Fruit fly (Drosophila melanogaster) whole organism, embryonic: ENCODE data around the gene dsf.
A peak's percentile ranks its signal among the peaks of the same experiment; 100 is the strongest.

Experiments used
- Abd-B ChIP-seq: fragments of 200-800 bp; sonication (Bioruptor generic); optimal IDR thresholded peaks from 2 replicates; lab custom pipeline; 2018; ENCODE audit warnings: missing biosample characterization, mild to moderate bottlenecking, missing genetic modification characterization, moderate library complexity
- CG10543 ChIP-seq: fragments of 200-800 bp; sonication (Bioruptor generic); optimal IDR thresholded peaks from 3 replicates; lab custom pipeline; 2017; ENCODE audit warnings: missing biosample characterization, mild to moderate bottlenecking, missing genetic modification characterization, moderate library complexity
- CG11093 ChIP-seq: fragments of 200-800 bp; sonication (Bioruptor generic); IDR thresholded peaks from 3 replicates; pipeline ENCODE4 v1.3.6; 2022; ENCODE audit warnings: missing biosample characterization, missing genetic modification characterization
- CG11456 ChIP-seq: fragments of 200-800 bp; sonication (Bioruptor generic); IDR thresholded peaks from 3 replicates; pipeline ENCODE4 v1.3.6; 2022; ENCODE audit warnings: missing biosample characterization, missing genetic modification characterization
- CG11695 ChIP-seq: fragments of 200-800 bp; sonication (Bioruptor generic); IDR thresholded peaks from 3 replicates; pipeline ENCODE4 v1.3.6; 2022; ENCODE audit warnings: missing biosample characterization, missing genetic modification characterization
- CG14860 ChIP-seq: fragments of 200-800 bp; sonication (Bioruptor generic); IDR thresholded peaks from 3 replicates; pipeline ENCODE4 v1.3.6; 2022; ENCODE audit warnings: missing biosample characterization, missing genetic modification characterization; ENCODE audit not compliant: partially characterized antibody
- CG15514 ChIP-seq: fragments of 200-800 bp; sonication (Bioruptor generic); optimal IDR thresholded peaks from 3 replicates; lab custom pipeline; 2017; ENCODE audit warnings: missing biosample characterization, missing genetic modification characterization, mild to moderate bottlenecking, moderate library complexity, missing genetic modification reagents
- CG16813 ChIP-seq: fragments of 200-800 bp; sonication (Bioruptor generic); IDR thresholded peaks from 3 replicates; pipeline ENCODE4 v1.3.6; 2022; ENCODE audit warnings: missing biosample characterization, missing genetic modification characterization; ENCODE audit not compliant: partially characterized antibody
- CG16863 ChIP-seq: fragments of 200-800 bp; sonication (Bioruptor generic); optimal IDR thresholded peaks from 3 replicates; lab custom pipeline; 2016; ENCODE audit warnings: missing biosample characterization, missing genetic modification characterization
- CG1832 ChIP-seq: fragments of 200-800 bp; sonication (Bioruptor generic); optimal IDR thresholded peaks from 2 replicates; lab custom pipeline; 2017; ENCODE audit warnings: missing biosample characterization, mild to moderate bottlenecking, missing genetic modification characterization, inconsistent platforms
- CG2202 ChIP-seq: fragments of 200-800 bp; sonication (Bioruptor generic); optimal IDR thresholded peaks from 2 replicates; lab custom pipeline; 2018; ENCODE audit warnings: missing biosample characterization, mild to moderate bottlenecking, missing genetic modification characterization
- CG33213 ChIP-seq: fragments of 200-800 bp; sonication (Bioruptor generic); optimal IDR thresholded peaks from 3 replicates; lab custom pipeline; 2016; ENCODE audit warnings: missing biosample characterization, missing genetic modification characterization
- CG3407 ChIP-seq: fragments of 200-800 bp; sonication (Bioruptor generic); optimal IDR thresholded peaks from 2 replicates; lab custom pipeline; 2018; ENCODE audit warnings: missing biosample characterization, mild to moderate bottlenecking, missing genetic modification characterization
- CG34422 ChIP-seq: fragments of 200-800 bp; sonication (Bioruptor generic); IDR thresholded peaks from 3 replicates; pipeline ENCODE4 v1.3.6; 2022; ENCODE audit warnings: missing biosample characterization, missing genetic modification characterization
- CG6654 ChIP-seq: fragments of 200-800 bp; sonication (Bioruptor generic); optimal IDR thresholded peaks from 2 replicates; lab custom pipeline; 2017; ENCODE audit warnings: missing biosample characterization, mild to moderate bottlenecking, missing genetic modification characterization
- CG7963 ChIP-seq: fragments of 200-800 bp; sonication (Bioruptor generic); IDR thresholded peaks from 3 replicates; pipeline ENCODE4 v1.3.6; 2022; ENCODE audit warnings: missing biosample characterization, missing genetic modification characterization; ENCODE audit not compliant: partially characterized antibody
- CG8089 ChIP-seq: fragments of 200-800 bp; sonication (Bioruptor generic); optimal IDR thresholded peaks from 3 replicates; lab custom pipeline; 2016; ENCODE audit warnings: missing biosample characterization, missing genetic modification characterization
- CG8281 ChIP-seq: fragments of 200-800 bp; sonication (Bioruptor generic); optimal IDR thresholded peaks from 2 replicates; lab custom pipeline; 2018; ENCODE audit warnings: missing biosample characterization, mild to moderate bottlenecking, missing genetic modification characterization, moderate library complexity
- CG9215 ChIP-seq: fragments of 200-800 bp; sonication (Bioruptor generic); IDR thresholded peaks from 2 replicates; pipeline ENCODE4 v1.3.6; 2022; ENCODE audit warnings: missing biosample characterization, missing genetic modification characterization
- CG9437 ChIP-seq: fragments of 200-800 bp; sonication (Bioruptor generic); optimal IDR thresholded peaks from 2 replicates; lab custom pipeline; 2018; ENCODE audit warnings: missing biosample characterization, mild to moderate bottlenecking, missing genetic modification characterization
- CG9817 ChIP-seq: fragments of 200-800 bp; sonication (Bioruptor generic); optimal IDR thresholded peaks from 2 replicates; lab custom pipeline; 2018; ENCODE audit warnings: missing biosample characterization, mild to moderate bottlenecking, missing genetic modification characterization, moderate library complexity
- Dek ChIP-seq: fragments of 200-800 bp; sonication (Bioruptor generic); optimal IDR thresholded peaks from 3 replicates; lab custom pipeline; 2019; ENCODE audit warnings: missing biosample characterization, mild to moderate bottlenecking, missing genetic modification characterization, moderate library complexity
- Dfd ChIP-seq, 2 experiments: fragments of >200 bp; optimal IDR thresholded peaks; 2 replicates each; lab custom pipeline; 2017; ENCODE audit warnings: missing biosample characterization in 2 of 2, missing genetic modification characterization in 2 of 2
- Hmr ChIP-seq: fragments of 200-800 bp; sonication (Bioruptor generic); optimal IDR thresholded peaks from 3 replicates; lab custom pipeline; 2017; ENCODE audit warnings: mild to moderate bottlenecking, missing biosample characterization, missing genetic modification reagents, missing genetic modification characterization
- MBD-R2 ChIP-seq: fragments of 200-800 bp; sonication (Bioruptor generic); IDR thresholded peaks from 2 replicates; pipeline ENCODE4 v1.3.6; 2022; ENCODE audit warnings: missing biosample characterization, missing genetic modification characterization
- Oaz ChIP-seq: fragments of 200-800 bp; sonication (Bioruptor generic); IDR thresholded peaks from 2 replicates; pipeline ENCODE4 v1.3.6; 2022; ENCODE audit warnings: missing biosample characterization, missing genetic modification characterization
- Ravus ChIP-seq: fragments of 200-800 bp; sonication (Bioruptor generic); IDR thresholded peaks from 2 replicates; pipeline ENCODE4 v1.3.6; 2022; ENCODE audit warnings: missing biosample characterization, missing genetic modification characterization
- Tbp ChIP-seq: fragments of >200 bp; optimal IDR thresholded peaks from 2 replicates; lab custom pipeline; 2018; ENCODE audit warnings: missing biosample characterization, missing genetic modification characterization
- YL-1 ChIP-seq: fragments of 200-800 bp; sonication (Bioruptor generic); optimal IDR thresholded peaks from 3 replicates; lab custom pipeline; 2017; ENCODE audit warnings: missing biosample characterization, mild to moderate bottlenecking, missing genetic modification characterization
- abd-A ChIP-seq: fragments of 200-800 bp; sonication (Bioruptor generic); optimal IDR thresholded peaks from 3 replicates; lab custom pipeline; 2019; ENCODE audit warnings: missing biosample characterization, mild to moderate bottlenecking, missing genetic modification characterization, moderate library complexity
- aop ChIP-seq: fragments of 200-800 bp; sonication (Bioruptor generic); IDR thresholded peaks from 2 replicates; pipeline ENCODE4 v1.3.6; 2022; ENCODE audit warnings: missing biosample characterization, missing genetic modification characterization
- bowl ChIP-seq: fragments of 200-800 bp; sonication (Bioruptor generic); IDR thresholded peaks from 2 replicates; pipeline ENCODE4 v1.3.6; 2022; ENCODE audit warnings: missing biosample characterization, missing genetic modification characterization
- cad ChIP-seq: fragments of >200 bp; optimal IDR thresholded peaks from 2 replicates; lab custom pipeline; 2017; ENCODE audit warnings: missing biosample characterization, missing genetic modification characterization
- crc ChIP-seq: fragments of 200-800 bp; sonication (Bioruptor generic); optimal IDR thresholded peaks from 2 replicates; lab custom pipeline; 2016; ENCODE audit warnings: missing biosample characterization, missing genetic modification characterization
- ftz-f1 ChIP-seq: fragments of 200-800 bp; sonication (Bioruptor generic); optimal IDR thresholded peaks from 2 replicates; lab custom pipeline; 2016; ENCODE audit warnings: missing biosample characterization, missing genetic modification characterization
- gem ChIP-seq: fragments of 200-800 bp; sonication (Bioruptor generic); optimal IDR thresholded peaks from 2 replicates; lab custom pipeline; 2019; ENCODE audit warnings: missing biosample characterization, mild to moderate bottlenecking, missing genetic modification characterization, moderate library complexity
- ind ChIP-seq: fragments of 200-800 bp; sonication (Bioruptor generic); optimal IDR thresholded peaks from 3 replicates; lab custom pipeline; 2016; ENCODE audit warnings: missing biosample characterization, missing genetic modification characterization
- jumu ChIP-seq: fragments of 200-800 bp; sonication (Bioruptor generic); optimal IDR thresholded peaks from 3 replicates; lab custom pipeline; 2016; ENCODE audit warnings: missing biosample characterization, missing genetic modification characterization
- kah ChIP-seq: fragments of 200-800 bp; sonication (Bioruptor generic); optimal IDR thresholded peaks from 2 replicates; lab custom pipeline; 2018; ENCODE audit warnings: missing biosample characterization, mild to moderate bottlenecking, missing genetic modification characterization
- kay ChIP-seq: fragments of 200-800 bp; sonication (Bioruptor generic); optimal IDR thresholded peaks from 2 replicates; lab custom pipeline; 2016; ENCODE audit warnings: missing biosample characterization, missing genetic modification characterization
- lola ChIP-seq, 3 experiments: fragments of >200 bp in 2 of 3; fragments of 200-800 bp in 1 of 3; sonication (Bioruptor generic) in 1 of 3; optimal IDR thresholded peaks; 2 replicates each; lab custom pipeline; 2017 to 2019; ENCODE audit warnings: missing biosample characterization in 3 of 3, missing genetic modification characterization in 3 of 3, mild to moderate bottlenecking in 1 of 3, moderate library complexity in 1 of 3
- pum ChIP-seq: fragments of 200-800 bp; sonication (Bioruptor generic); optimal IDR thresholded peaks from 2 replicates; lab custom pipeline; 2016; ENCODE audit warnings: missing biosample characterization, missing genetic modification characterization
- repo ChIP-seq: fragments of 200-800 bp; sonication (Bioruptor generic); optimal IDR thresholded peaks from 2 replicates; lab custom pipeline; 2016; ENCODE audit warnings: missing biosample characterization, missing genetic modification characterization
- seq ChIP-seq: fragments of 200-800 bp; sonication (Bioruptor generic); IDR thresholded peaks from 2 replicates; pipeline ENCODE4 v1.3.6; 2022; ENCODE audit warnings: missing biosample characterization, missing genetic modification characterization
- unpg ChIP-seq: fragments of 200-800 bp; sonication (Bioruptor generic); optimal IDR thresholded peaks from 3 replicates; lab custom pipeline; 2018; ENCODE audit warnings: missing biosample characterization, mild to moderate bottlenecking, missing genetic modification characterization, moderate library complexity
- vfl ChIP-seq: fragments of 200-800 bp; sonication (Bioruptor generic); optimal IDR thresholded peaks from 2 replicates; lab custom pipeline; 2016; ENCODE audit warnings: missing biosample characterization, missing genetic modification characterization
- vvl ChIP-seq: fragments of 200-800 bp; sonication (Bioruptor generic); IDR thresholded peaks from 2 replicates; pipeline ENCODE4 v1.3.6; 2022; ENCODE audit warnings: missing biosample characterization, missing genetic modification characterization
- zen ChIP-seq: fragments of 200-800 bp; sonication (Bioruptor generic); optimal IDR thresholded peaks from 3 replicates; lab custom pipeline; 2018; ENCODE audit warnings: missing biosample characterization, mild to moderate bottlenecking, missing genetic modification characterization, moderate library complexity

The dsf gene

DNA sequence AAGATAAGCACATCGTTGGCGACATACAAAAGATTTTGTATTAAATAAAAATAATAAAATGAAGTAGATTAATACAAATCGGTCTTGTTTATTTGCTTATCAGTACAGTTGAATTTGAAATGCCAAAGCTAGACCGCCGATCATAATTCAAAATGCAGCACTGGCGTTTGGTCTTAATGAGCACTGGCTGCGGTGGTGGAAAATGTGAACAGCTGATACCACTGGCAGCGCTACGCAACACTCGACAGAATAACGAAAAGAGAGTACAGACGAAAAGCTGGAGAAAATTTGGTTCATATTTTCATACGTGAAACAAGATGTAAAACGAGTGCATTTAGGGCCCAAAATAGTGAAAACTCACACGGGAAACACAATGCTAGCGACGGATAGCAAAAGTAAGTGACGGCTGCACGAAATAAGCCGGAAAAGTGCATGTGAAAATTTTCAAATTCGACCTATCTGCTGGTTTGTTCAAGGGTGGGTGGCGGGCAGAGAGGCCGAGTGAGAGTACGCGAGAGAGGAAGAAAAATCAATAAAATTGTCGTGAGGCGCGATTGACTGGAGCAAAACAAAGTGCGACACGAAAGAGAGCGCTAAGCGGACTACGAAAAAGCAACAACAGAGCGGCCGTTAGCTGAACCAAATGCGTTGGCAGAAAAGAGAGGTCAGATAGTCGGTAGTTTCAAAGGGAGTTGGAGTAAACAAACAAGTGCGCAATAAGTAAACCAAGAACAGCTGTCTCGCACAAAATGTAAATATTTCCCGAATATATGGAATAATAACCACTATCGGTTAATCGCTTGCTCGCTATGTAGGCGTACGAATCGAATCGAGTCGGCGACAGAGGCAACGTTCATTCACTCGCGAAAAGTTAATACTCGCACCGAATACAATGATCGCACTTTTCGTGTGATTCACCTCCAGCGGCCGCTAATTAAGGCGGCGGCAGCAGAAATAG, 18.6 kb upstream of the dsf start, which contains the start of gene bchs (continued):
- TF ChIP-seq vvl (GFP tag; lab: Robert Waterston, UW) (peak; percentile 92), kah (peak; percentile 95), crc (peak; percentile 67), CG14860 (no peak), seq (GFP tag; lab: Robert Waterston, UW) (peak; percentile 93), CG9215 (no peak), zen (tag; lab: Kevin White, UChicago) (peak; percentile 21), CG33213 (GFP tag; lab: Kevin White, UChicago) (no peak), Dek (tag; lab: Kevin White, UChicago) (peak; percentile 77), bowl (GFP tag; lab: Robert Waterston, UW) (peak; percentile 78), abd-A (no peak), Oaz (GFP tag; lab: Robert Waterston, UW) (no peak), CG11093 (GFP tag; lab: Robert Waterston, UW) (peak; percentile 54; the same call in 1 of the 3 replicates), CG3407 (peak; percentile 97), CG8089 (GFP tag; lab: Kevin White, UChicago) (peak; percentile 88), MBD-R2 (peak; percentile 43), cad (no peak), CG2202 (tag; lab: Kevin White, UChicago) (peak; percentile 95), ind (GFP tag; lab: Kevin White, UChicago) (peak; percentile 3), CG9437 (GFP tag; lab: Kevin White, UChicago) (no peak), pum (peak; percentile 39), aop (GFP tag; lab: Robert Waterston, UW) (no peak), CG9817 (tag; lab: Kevin White, UChicago) (peak; percentile 60), Abd-B (GFP tag; lab: Kevin White, UChicago) (no peak), CG8281 (tag; lab: Kevin White, UChicago) (peak; percentile 76), jumu (GFP tag; lab: Kevin White, UChicago) (peak; percentile 51), ftz-f1 (GFP tag; lab: Kevin White, UChicago) (no peak), CG7963 (no peak), CG16813 (GFP tag; lab: Robert Waterston, UW) (peak; percentile 27; the same call in 1 of the 3 replicates), CG6654 (peak; percentile 36), unpg (GFP tag; lab: Kevin White, UChicago) (no peak), CG1832 (peak; percentile 45), Ravus (GFP tag; lab: Robert Waterston, UW) (no peak; the same call in 1 of the 2 replicates), CG34422 (GFP tag; lab: Robert Waterston, UW) (peak; percentile 83; the same call in 2 of the 3 replicates), Dfd (GFP tag; optimal IDR thresholded peaks at IDR 0.05; lab: Kevin White, UChicago) (no peak), Tbp (no peak), CG16863 (GFP tag; lab: Kevin White, UChicago) (peak; percentile 85), CG15514 (GFP tag; lab: Kevin White, UChicago) (peak; percentile 89), CG11456 (GFP tag; lab: Robert Waterston, UW) (peak; percentile 74; the same call in 2 of the 3 replicates), vfl (GFP tag; lab: Kevin White, UChicago) (no peak), Hmr (peak; percentile 97), kay (GFP tag; lab: Kevin White, UChicago) (peak; percentile 71), lola (GFP tag; optimal IDR thresholded peaks at IDR 0.05; lab: Kevin White, UChicago) (peak in 1 of 3 experiments; percentile 74), CG11695 (GFP tag; lab: Robert Waterston, UW) (peak; percentile 85), YL-1 (GFP tag; lab: Kevin White, UChicago) (peak; percentile 95), gem (no peak), CG10543 (GFP tag; lab: Kevin White, UChicago) (peak; percentile 96), repo (GFP tag; lab: Kevin White, UChicago) (peak; percentile 71)
